Fruit fly (Drosophila melanogaster) whole organism, adult: ENCODE data around the gene CG13003.

Experiments
- CG11617 ChIP-seq: fragments of 200-800 bp; sonication (Bioruptor generic); optimal IDR thresholded peaks from 2 replicates; lab custom pipeline; 2017; ENCODE audit warnings: mild to moderate bottlenecking, missing biosample characterization, missing genetic modification reagents, missing genetic modification characterization
- CG1620 ChIP-seq: fragments of 200-800 bp; sonication (Bioruptor generic); optimal IDR thresholded peaks from 2 replicates; lab custom pipeline; 2016; ENCODE audit warnings: missing biosample characterization, missing genetic modification characterization
- CG33017 ChIP-seq: fragments of 200-800 bp; sonication (Bioruptor generic); optimal IDR thresholded peaks from 2 replicates; lab custom pipeline; 2018; ENCODE audit warnings: missing biosample characterization, mild to moderate bottlenecking, missing genetic modification characterization, moderate library complexity
- CG5204 ChIP-seq: fragments of 200-800 bp; sonication (Bioruptor generic); optimal IDR thresholded peaks from 2 replicates; lab custom pipeline; 2016; ENCODE audit warnings: missing biosample characterization, missing genetic modification characterization
- CG7045 ChIP-seq: fragments of 200-800 bp; sonication (Bioruptor generic); optimal IDR thresholded peaks from 2 replicates; lab custom pipeline; 2017; ENCODE audit warnings: missing biosample characterization, mild to moderate bottlenecking, missing genetic modification characterization
- Hr96 ChIP-seq: fragments of 200-800 bp; sonication (Bioruptor generic); optimal IDR thresholded peaks from 2 replicates; lab custom pipeline; 2016; ENCODE audit warnings: missing biosample characterization, missing genetic modification characterization
- cic ChIP-seq: fragments of 200-800 bp; sonication (Bioruptor generic); optimal IDR thresholded peaks from 2 replicates; lab custom pipeline; 2017; ENCODE audit warnings: missing biosample characterization, mild to moderate bottlenecking, missing genetic modification characterization, moderate library complexity
- kay ChIP-seq: fragments of 200-800 bp; sonication (Bioruptor generic); peaks from one replicate; lab custom pipeline; 2016; ENCODE audit warnings: missing biosample characterization, missing genetic modification characterization, borderline replicate concordance
- ovo ChIP-seq: fragments of 200-800 bp; sonication (Bioruptor generic); optimal IDR thresholded peaks from 2 replicates; lab custom pipeline; 2016; ENCODE audit warnings: missing biosample characterization, missing genetic modification characterization
- pad ChIP-seq: fragments of 200-800 bp; sonication (Bioruptor generic); optimal IDR thresholded peaks from 3 replicates; lab custom pipeline; 2017; ENCODE audit warnings: missing biosample characterization, missing genetic modification characterization, mild to moderate bottlenecking, moderate library complexity, missing genetic modification reagents

DNA sequence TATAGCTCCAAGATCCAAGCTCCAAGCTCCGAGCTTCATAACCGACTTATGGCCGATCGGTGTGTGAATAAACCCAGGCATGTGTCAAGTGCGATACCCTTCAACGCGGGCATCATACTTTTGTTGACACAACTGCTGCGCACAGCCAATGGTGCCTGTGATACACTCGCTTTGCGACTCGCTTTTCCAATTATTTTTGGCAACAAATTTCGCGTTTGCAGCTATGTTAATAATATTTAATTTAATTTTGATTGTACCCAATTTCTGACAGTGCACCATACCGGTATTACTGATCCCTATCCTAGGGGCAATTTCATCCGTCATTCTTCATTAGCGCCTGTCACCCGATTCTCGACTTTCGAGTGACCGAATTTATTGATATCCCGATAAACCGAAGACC lies 47.2 kb upstream of the CG13003 start:
- TF ChIP-seq CG7045 (GFP tag; lab: Kevin White, UChicago) = no peak
- no peak for TF ChIP-seq pad (GFP tag; lab: Kevin White, UChicago)
- TF ChIP-seq CG5204 (GFP tag; lab: Kevin White, UChicago) = no peak
- TF ChIP-seq CG33017 (tag; lab: Kevin White, UChicago) = no peak
- TF ChIP-seq ovo = no peak
- no peak for TF ChIP-seq Hr96 (GFP tag; lab: Kevin White, UChicago)
- no peak for TF ChIP-seq cic (GFP tag; lab: Kevin White, UChicago)
- TF ChIP-seq CG1620 (GFP tag; lab: Kevin White, UChicago) = no peak
- no peak for TF ChIP-seq kay (GFP tag; lab: Kevin White, UChicago)
- no peak for TF ChIP-seq CG11617
